Worm (Caenorhabditis elegans) whole organism, early embryonic: Measurements from ENCODE around the gene srsx-32.

Experiments used
- B0310.2 ChIP-seq: sonication (generic microtip); optimal IDR thresholded peaks from 2 replicates; lab custom pipeline; 2016; ENCODE audit warnings: mild to moderate bottlenecking, missing genetic modification characterization, missing compliant biosample characterization
- F13C5.2 ChIP-seq: sonication (generic microtip); optimal IDR thresholded peaks from 2 replicates; lab custom pipeline; 2017; ENCODE audit warnings: mild to moderate bottlenecking, missing genetic modification characterization, inconsistent platforms, missing compliant biosample characterization
- aly-1 ChIP-seq: sonication (generic microtip); optimal IDR thresholded peaks from 2 replicates; lab custom pipeline; 2016; ENCODE audit warnings: missing genetic modification characterization, missing compliant biosample characterization
- ama-1 ChIP-seq: fragments of 150-350 bp; optimal IDR thresholded peaks from 2 replicates; lab custom pipeline; 2014
- ceh-13 ChIP-seq: fragments of 200-800 bp; sonication (Bioruptor generic); optimal IDR thresholded peaks from 2 replicates; lab custom pipeline; 2018; ENCODE audit warnings: mild to moderate bottlenecking, missing genetic modification characterization, missing compliant biosample characterization
- ceh-36 ChIP-seq: sonication (generic microtip); optimal IDR thresholded peaks from 2 replicates; lab custom pipeline; 2016; ENCODE audit warnings: missing genetic modification characterization, inconsistent platforms, missing compliant biosample characterization
- ets-7 ChIP-seq: sonication (generic microtip); optimal IDR thresholded peaks from 2 replicates; lab custom pipeline; 2016; ENCODE audit warnings: missing genotype, missing genetic modification characterization, missing compliant biosample characterization
- flt-1 ChIP-seq: fragments of 200-800 bp; sonication (Bioruptor generic); IDR thresholded peaks from 2 replicates; pipeline ENCODE4 v1.3.6; 2022; ENCODE audit warnings: missing genetic modification characterization, missing compliant biosample characterization
- hmbx-1 ChIP-seq: sonication (generic microtip); optimal IDR thresholded peaks from 2 replicates; lab custom pipeline; 2016; ENCODE audit warnings: mild to moderate bottlenecking, missing genetic modification characterization, missing compliant biosample characterization
- hmg-4 ChIP-seq: fragments of 200-800 bp; sonication (Bioruptor generic); optimal IDR thresholded peaks from 2 replicates; lab custom pipeline; 2018; ENCODE audit warnings: mild to moderate bottlenecking, missing genetic modification characterization, missing compliant biosample characterization
- hnd-1 ChIP-seq: sonication (generic microtip); optimal IDR thresholded peaks from 2 replicates; lab custom pipeline; 2016; ENCODE audit warnings: missing genetic modification characterization, missing compliant biosample characterization
- pes-1 ChIP-seq: fragments of 200-800 bp; sonication (Bioruptor generic); IDR thresholded peaks from 2 replicates; pipeline ENCODE4 v1.3.6; 2022; ENCODE audit warnings: missing genetic modification reagents, missing genetic modification characterization, missing compliant biosample characterization
- scrt-1 ChIP-seq: fragments of 200-800 bp; sonication (Bioruptor generic); IDR thresholded peaks from 2 replicates; pipeline ENCODE4 v1.3.6; 2022; ENCODE audit warnings: missing genetic modification characterization, missing compliant biosample characterization
- sea-1 ChIP-seq: fragments of 200-800 bp; sonication (Bioruptor generic); conservative IDR thresholded peaks from 2 replicates; pipeline ENCODE4 v1.3.6; 2022; ENCODE audit warnings: missing genetic modification characterization, missing compliant biosample characterization
- tbx-11 ChIP-seq: fragments of 200-800 bp; sonication (Bioruptor generic); IDR thresholded peaks from 2 replicates; pipeline ENCODE4 v1.3.6; 2022; ENCODE audit warnings: missing genetic modification characterization, missing compliant biosample characterization
- tbx-37 ChIP-seq: fragments of 200-800 bp; sonication (Bioruptor generic); conservative IDR thresholded peaks from 2 replicates; pipeline ENCODE4 v1.3.6; 2022; ENCODE audit warnings: missing genetic modification reagents, missing genetic modification characterization, missing compliant biosample characterization
- tra-4 ChIP-seq: sonication (generic microtip); optimal IDR thresholded peaks from 2 replicates; lab custom pipeline; 2017; ENCODE audit warnings: missing genetic modification characterization, missing compliant biosample characterization

Gene srsx-32

DNA sequence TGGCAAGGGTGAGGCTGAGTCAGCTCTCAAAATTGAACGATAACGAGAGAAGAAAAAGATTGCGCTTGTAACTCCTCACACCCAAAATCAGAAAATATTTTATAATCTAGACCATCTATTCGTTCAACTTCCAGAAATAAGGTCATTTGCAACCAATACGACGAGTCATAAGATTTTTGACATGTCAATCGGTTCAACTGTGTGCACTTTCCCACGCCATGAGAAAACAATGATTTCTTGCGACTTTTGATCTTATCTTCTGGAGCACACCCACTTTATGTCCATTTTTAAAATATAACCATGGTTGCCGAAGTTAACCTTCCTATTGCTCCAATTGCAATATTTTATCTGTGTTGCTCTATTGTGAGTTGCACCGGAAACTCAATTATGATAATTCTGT is at the start of gene srsx-32:
Gene srsx-32 (plus strand): TSS at position 301 of the 400 bp plus-strand sequence.
- no peak for TF ChIP-seq F13C5.2 (tag; lab: Kevin White, UChicago)
- TF ChIP-seq tbx-11 (GFP tag; lab: Robert Waterston, UW): no peak
- no peak for TF ChIP-seq sea-1 (GFP tag; lab: Robert Waterston, UW)
- TF ChIP-seq ceh-36 (tag; lab: Kevin White, UChicago): no peak
- no peak for TF ChIP-seq tbx-37 (GFP tag; lab: Robert Waterston, UW)
- no peak for TF ChIP-seq B0310.2 (tag; lab: Kevin White, UChicago)
- TF ChIP-seq scrt-1 (GFP tag; lab: Robert Waterston, UW): no peak
- no peak for TF ChIP-seq ets-7 (tag; lab: Kevin White, UChicago)
- TF ChIP-seq tra-4 (tag; lab: Kevin White, UChicago): no peak
- no peak for TF ChIP-seq aly-1
- TF ChIP-seq ceh-13 (GFP tag; lab: Kevin White, UChicago): no peak
- TF ChIP-seq pes-1 (GFP tag; lab: Robert Waterston, UW): no peak
- no peak for TF ChIP-seq hmg-4 (GFP tag; lab: Kevin White, UChicago)
- TF ChIP-seq hmbx-1: no peak
- TF ChIP-seq flt-1: no peak
- TF ChIP-seq hnd-1 (tag; lab: Kevin White, UChicago): no peak
- TF ChIP-seq ama-1 (lab: Kevin White, UChicago): no peak

DNA sequence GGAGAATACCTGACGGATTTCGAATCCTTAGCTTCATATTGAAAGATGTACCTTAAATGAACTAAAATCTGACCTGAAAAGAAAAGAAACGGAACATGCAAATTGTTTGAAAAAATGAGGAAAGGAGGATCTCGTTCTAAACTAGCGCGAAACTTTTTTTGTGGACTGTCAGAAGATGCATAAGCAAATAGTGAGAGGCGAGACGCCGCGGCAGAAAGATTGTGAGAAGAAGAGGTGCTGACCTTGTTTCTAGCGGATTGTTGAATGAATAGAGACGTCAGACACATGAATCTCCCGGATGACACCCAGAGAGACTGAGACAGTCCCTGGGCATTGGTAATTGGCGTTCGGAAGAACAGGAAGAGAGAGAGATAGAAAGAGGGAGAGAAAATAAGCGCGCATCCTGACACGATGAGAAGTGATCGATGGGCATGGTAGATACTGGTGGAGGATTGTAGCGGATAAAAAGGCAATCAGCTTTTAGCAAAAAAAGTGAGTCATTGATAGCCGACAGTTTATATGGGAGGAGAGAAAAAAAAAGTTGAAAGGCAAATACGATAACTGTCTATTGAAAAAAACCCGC is 47.1 kb upstream of the srsx-32 start, which contains the start of gene ptr-15:
Gene ptr-15 (minus strand): TSS at position 51 of the 583 bp plus-strand sequence.
- TF ChIP-seq tbx-37 (GFP tag; lab: Robert Waterston, UW) (no peak), hmg-4 (GFP tag; lab: Kevin White, UChicago) (no peak), sea-1 (GFP tag; lab: Robert Waterston, UW) (no peak), hnd-1 (tag; lab: Kevin White, UChicago) (no peak)

DNA sequence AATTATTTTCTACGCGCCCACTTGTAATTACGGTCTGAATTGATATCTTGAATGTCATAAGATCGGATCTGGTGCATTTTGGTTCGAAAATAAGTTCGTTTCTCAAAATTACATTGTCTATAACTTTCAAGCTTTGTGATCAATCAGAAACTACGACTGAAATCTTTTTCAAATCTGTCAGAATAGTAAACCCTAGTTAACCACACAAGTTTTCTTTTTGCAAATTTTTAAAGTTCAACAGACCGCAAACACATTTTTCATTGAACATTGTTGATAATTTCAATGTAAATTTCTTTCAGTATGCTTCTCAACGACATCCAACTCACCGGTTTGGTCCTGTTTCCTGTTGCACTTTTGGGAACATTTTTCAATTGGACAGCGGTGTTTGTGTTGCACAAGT is 45.6 kb upstream of the srsx-32 start, which contains the start of gene srx-59:
Gene srx-59 (plus strand): TSS at position 301 of the 400 bp plus-strand sequence.
- TF ChIP-seq flt-1 (no peak), hmg-4 (GFP tag; lab: Kevin White, UChicago) (no peak), ets-7 (tag; lab: Kevin White, UChicago) (no peak), tbx-37 (GFP tag; lab: Robert Waterston, UW) (no peak), tra-4 (tag; lab: Kevin White, UChicago) (no peak), aly-1 (no peak), tbx-11 (GFP tag; lab: Robert Waterston, UW) (no peak), hmbx-1 (no peak), ama-1 (lab: Kevin White, UChicago) (no peak), scrt-1 (GFP tag; lab: Robert Waterston, UW) (no peak), pes-1 (GFP tag; lab: Robert Waterston, UW) (no peak), hnd-1 (tag; lab: Kevin White, UChicago) (no peak), B0310.2 (tag; lab: Kevin White, UChicago) (no peak)

DNA sequence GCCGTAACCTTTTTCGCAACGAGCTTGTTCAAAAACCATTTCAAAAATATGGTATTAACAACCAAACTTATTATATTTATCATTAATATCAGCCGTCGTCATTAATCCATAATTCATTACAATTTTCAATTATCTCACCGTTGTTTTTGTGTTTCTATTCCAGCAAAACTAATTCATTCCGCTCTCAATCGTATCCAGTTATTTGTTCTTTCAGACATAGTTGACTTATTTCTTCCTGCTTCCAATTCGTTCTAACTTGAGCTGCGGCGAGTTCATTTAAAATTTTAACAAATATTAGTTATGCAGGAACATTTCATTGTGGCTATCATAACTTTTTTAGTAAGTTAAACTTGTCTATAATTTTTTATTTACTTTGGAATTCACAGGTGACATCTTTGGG is 41.1 kb upstream of the srsx-32 start, which contains the start of gene srx-16:
Gene srx-16 (plus strand): TSS at position 301 of the 400 bp plus-strand sequence.
- TF ChIP-seq tbx-11 (GFP tag; lab: Robert Waterston, UW) (no peak), tbx-37 (GFP tag; lab: Robert Waterston, UW) (no peak), flt-1 (no peak), ama-1 (lab: Kevin White, UChicago) (no peak), ceh-36 (tag; lab: Kevin White, UChicago) (no peak), hmbx-1 (no peak), sea-1 (GFP tag; lab: Robert Waterston, UW) (no peak), ets-7 (tag; lab: Kevin White, UChicago) (no peak), scrt-1 (GFP tag; lab: Robert Waterston, UW) (no peak), tra-4 (tag; lab: Kevin White, UChicago) (no peak), pes-1 (GFP tag; lab: Robert Waterston, UW) (no peak), hmg-4 (GFP tag; lab: Kevin White, UChicago) (no peak)

DNA sequence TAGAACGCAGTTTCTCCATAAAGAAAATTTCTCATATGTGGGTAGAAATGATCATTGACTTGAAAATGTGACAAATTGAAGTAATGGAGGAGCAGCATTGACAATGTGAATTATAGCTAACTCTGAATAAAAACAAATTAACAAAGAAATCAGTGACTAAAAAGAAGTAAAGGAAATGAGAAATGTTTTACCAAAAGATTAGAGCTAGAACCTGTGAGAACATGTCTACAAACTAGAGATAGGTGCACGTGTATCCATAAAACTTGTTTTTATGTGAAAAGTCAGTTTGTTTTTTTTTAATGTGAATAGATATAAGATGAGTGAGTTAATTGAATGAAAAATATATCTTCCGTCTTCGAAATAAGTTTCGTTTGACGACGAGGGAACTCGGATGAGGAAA is 38.1 kb upstream of the srsx-32 start, which contains the start of gene sre-12:
Gene sre-12 (minus strand): TSS at position 101 of the 400 bp plus-strand sequence.
- TF ChIP-seq tra-4 (tag; lab: Kevin White, UChicago): no peak
- TF ChIP-seq pes-1 (GFP tag; lab: Robert Waterston, UW): no peak
- TF ChIP-seq hmg-4 (GFP tag; lab: Kevin White, UChicago): no peak
- TF ChIP-seq flt-1: no peak
- no peak for TF ChIP-seq tbx-37 (GFP tag; lab: Robert Waterston, UW)
- TF ChIP-seq aly-1: no peak
- TF ChIP-seq ceh-13 (GFP tag; lab: Kevin White, UChicago): no peak
- TF ChIP-seq sea-1 (GFP tag; lab: Robert Waterston, UW): no peak
- TF ChIP-seq B0310.2 (tag; lab: Kevin White, UChicago): no peak
- TF ChIP-seq scrt-1 (GFP tag; lab: Robert Waterston, UW): no peak
- TF ChIP-seq ama-1 (lab: Kevin White, UChicago): no peak
- no peak for TF ChIP-seq hnd-1 (tag; lab: Kevin White, UChicago)
- TF ChIP-seq F13C5.2 (tag; lab: Kevin White, UChicago): no peak
- no peak for TF ChIP-seq ceh-36 (tag; lab: Kevin White, UChicago)
- TF ChIP-seq tbx-11 (GFP tag; lab: Robert Waterston, UW): no peak
- no peak for TF ChIP-seq hmbx-1
- no peak for TF ChIP-seq ets-7 (tag; lab: Kevin White, UChicago)

DNA sequence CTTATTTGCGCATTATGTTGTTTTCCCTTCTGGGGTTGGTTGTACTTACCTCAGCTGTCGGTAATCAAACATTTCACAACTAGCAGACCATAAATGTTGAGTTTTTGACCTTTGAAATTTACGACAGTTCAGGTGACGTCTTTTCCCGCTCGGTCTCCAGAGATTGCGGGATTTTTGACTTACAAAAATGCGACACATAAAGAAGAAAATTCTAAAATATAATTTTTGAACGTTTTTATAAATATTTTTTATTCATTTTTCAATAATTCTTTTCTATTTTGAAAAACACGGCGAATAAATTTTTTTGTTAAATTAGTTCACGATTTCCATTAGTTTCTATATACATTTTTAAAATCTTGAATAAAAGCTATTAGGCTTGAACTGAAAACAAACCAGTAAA is 34.3 kb upstream of the srsx-32 start, which contains the start of gene nhr-161:
Gene nhr-161 (minus strand): TSS at position 101 of the 400 bp plus-strand sequence.
- TF ChIP-seq ceh-13 (GFP tag; lab: Kevin White, UChicago): no peak
- no peak for TF ChIP-seq tra-4 (tag; lab: Kevin White, UChicago)
- no peak for TF ChIP-seq ama-1 (lab: Kevin White, UChicago)
- no peak for TF ChIP-seq tbx-37 (GFP tag; lab: Robert Waterston, UW)
- TF ChIP-seq flt-1: no peak
- no peak for TF ChIP-seq tbx-11 (GFP tag; lab: Robert Waterston, UW)
- TF ChIP-seq ceh-36 (tag; lab: Kevin White, UChicago): no peak
- TF ChIP-seq sea-1 (GFP tag; lab: Robert Waterston, UW): no peak
- TF ChIP-seq scrt-1 (GFP tag; lab: Robert Waterston, UW): no peak
- no peak for TF ChIP-seq pes-1 (GFP tag; lab: Robert Waterston, UW)
- no peak for TF ChIP-seq ets-7 (tag; lab: Kevin White, UChicago)
- TF ChIP-seq hnd-1 (tag; lab: Kevin White, UChicago): no peak
- no peak for TF ChIP-seq hmbx-1
